Fruit fly (Drosophila melanogaster) whole organism, embryonic: Measurements from ENCODE around the gene piwi.

Source experiments
- Adf1 ChIP-seq: fragments of 200-800 bp; sonication (Bioruptor generic); IDR thresholded peaks from 2 replicates; pipeline ENCODE4 v1.3.6; 2022; ENCODE audit warnings: missing biosample characterization, missing genetic modification characterization
- Awh ChIP-seq: fragments of 200-800 bp; sonication (Bioruptor generic); IDR thresholded peaks from 2 replicates; pipeline ENCODE4, ENCODE4 v1.3.6; 2022; ENCODE audit warnings: missing biosample characterization, missing genetic modification characterization
- CG10431 ChIP-seq: fragments of 200-800 bp; sonication (Bioruptor generic); optimal IDR thresholded peaks from 3 replicates; lab custom pipeline; 2018; ENCODE audit warnings: missing biosample characterization, mild to moderate bottlenecking, missing genetic modification characterization
- CG12071 ChIP-seq: fragments of 200-800 bp; sonication (Bioruptor generic); optimal IDR thresholded peaks from 3 replicates; lab custom pipeline; 2018; ENCODE audit warnings: missing biosample characterization, mild to moderate bottlenecking, missing genetic modification characterization
- CG12769 ChIP-seq: fragments of 200-800 bp; sonication (Bioruptor generic); optimal IDR thresholded peaks from 2 replicates; lab custom pipeline; 2019; ENCODE audit warnings: missing biosample characterization, mild to moderate bottlenecking, missing genetic modification characterization, moderate library complexity
- CG14014 ChIP-seq: fragments of 200-800 bp; sonication (Bioruptor generic); IDR thresholded peaks from 2 replicates; pipeline ENCODE4 v1.3.6; 2022; ENCODE audit warnings: missing biosample characterization, missing genetic modification characterization
- CG15514 ChIP-seq: fragments of 200-800 bp; sonication (Bioruptor generic); optimal IDR thresholded peaks from 3 replicates; lab custom pipeline; 2017; ENCODE audit warnings: missing biosample characterization, missing genetic modification characterization, mild to moderate bottlenecking, moderate library complexity, missing genetic modification reagents
- CG16779 ChIP-seq: fragments of 200-800 bp; sonication (Bioruptor generic); IDR thresholded peaks from 2 replicates; pipeline ENCODE4 v1.3.6; 2022; ENCODE audit warnings: missing biosample characterization, missing genetic modification characterization
- CG17186 ChIP-seq: fragments of 200-800 bp; sonication (Bioruptor generic); optimal IDR thresholded peaks from 3 replicates; lab custom pipeline; 2017; ENCODE audit warnings: missing biosample characterization, missing genetic modification reagents, missing genetic modification characterization
- CG1792 ChIP-seq: fragments of 200-800 bp; sonication (Bioruptor generic); optimal IDR thresholded peaks from 2 replicates; lab custom pipeline; 2016; ENCODE audit warnings: missing biosample characterization, missing genetic modification characterization
- CG2199 ChIP-seq: fragments of 200-800 bp; sonication (Bioruptor generic); IDR thresholded peaks from 3 replicates; pipeline ENCODE4 v1.3.6; 2022; ENCODE audit warnings: missing biosample characterization, missing genetic modification characterization
- CG30020 ChIP-seq: fragments of 200-800 bp; optimal IDR thresholded peaks from 2 replicates; lab custom pipeline; 2019; ENCODE audit warnings: missing biosample characterization, mild to moderate bottlenecking, missing genetic modification characterization, moderate library complexity
- CG3407 ChIP-seq: fragments of 200-800 bp; sonication (Bioruptor generic); optimal IDR thresholded peaks from 2 replicates; lab custom pipeline; 2018; ENCODE audit warnings: missing biosample characterization, mild to moderate bottlenecking, missing genetic modification characterization
- CG34376 ChIP-seq: fragments of 200-800 bp; sonication (Bioruptor generic); optimal IDR thresholded peaks from 2 replicates; lab custom pipeline; 2018; ENCODE audit warnings: missing biosample characterization, mild to moderate bottlenecking, missing genetic modification characterization
- CG7987 ChIP-seq: fragments of 200-800 bp; sonication (Bioruptor generic); optimal IDR thresholded peaks from 2 replicates; lab custom pipeline; 2018; ENCODE audit warnings: missing biosample characterization, mild to moderate bottlenecking, missing genetic modification characterization, moderate library complexity
- CG9727 ChIP-seq: fragments of 200-800 bp; sonication (Bioruptor generic); optimal IDR thresholded peaks from 3 replicates; lab custom pipeline; 2017; ENCODE audit warnings: missing biosample characterization, mild to moderate bottlenecking, missing genetic modification characterization
- D19B ChIP-seq: fragments of 200-800 bp; sonication (Bioruptor generic); optimal IDR thresholded peaks from 2 replicates; lab custom pipeline; 2017; ENCODE audit warnings: missing biosample characterization, mild to moderate bottlenecking, missing genetic modification characterization
- Eip74EF ChIP-seq, 2 experiments: fragments of 200-800 bp in 1 of 2; fragments of >200 bp in 1 of 2; sonication (Bioruptor generic) in 1 of 2; optimal IDR thresholded peaks; 2 replicates each; lab custom pipeline; 2017 to 2019; ENCODE audit warnings: missing biosample characterization in 2 of 2, missing genetic modification characterization in 2 of 2, mild to moderate bottlenecking in 1 of 2, moderate library complexity in 1 of 2
- HHEX ChIP-seq: fragments of 200-800 bp; sonication (Bioruptor generic); optimal IDR thresholded peaks from 3 replicates; lab custom pipeline; 2017; ENCODE audit warnings: missing biosample characterization, mild to moderate bottlenecking, missing genetic modification characterization, missing genetic modification reagents
- HLH4C ChIP-seq: fragments of 200-800 bp; sonication (Bioruptor generic); IDR thresholded peaks from 3 replicates; pipeline ENCODE4 v1.3.6; 2022; ENCODE audit warnings: missing biosample characterization, missing genetic modification characterization; ENCODE audit not compliant: partially characterized antibody
- Hr78 ChIP-seq, 2 experiments: fragments of 200-800 bp in 1 of 2; fragments of >200 bp in 1 of 2; sonication (Bioruptor generic) in 1 of 2; optimal IDR thresholded peaks; 2 replicates each; lab custom pipeline; 2017 to 2019; ENCODE audit warnings: missing biosample characterization in 2 of 2, missing genetic modification characterization in 2 of 2, mild to moderate bottlenecking in 1 of 2, moderate library complexity in 1 of 2
- Mes4 ChIP-seq: fragments of 200-800 bp; sonication (Bioruptor generic); optimal IDR thresholded peaks from 2 replicates; lab custom pipeline; 2016; ENCODE audit warnings: missing biosample characterization, missing genetic modification characterization
- NC2α ChIP-seq: fragments of 200-800 bp; sonication (Bioruptor generic); optimal IDR thresholded peaks from 2 replicates; lab custom pipeline; 2016; ENCODE audit warnings: missing biosample characterization, missing genetic modification characterization
- Oaz ChIP-seq: fragments of 200-800 bp; sonication (Bioruptor generic); IDR thresholded peaks from 2 replicates; pipeline ENCODE4 v1.3.6; 2022; ENCODE audit warnings: missing biosample characterization, missing genetic modification characterization
- Opbp ChIP-seq: fragments of 200-800 bp; sonication (Bioruptor generic); IDR thresholded peaks from 3 replicates; pipeline ENCODE4 v1.3.6; 2022; ENCODE audit warnings: missing biosample characterization, missing genetic modification characterization; ENCODE audit not compliant: partially characterized antibody
- Pdp1 ChIP-seq, 2 experiments: fragments of 200-800 bp; sonication (Bioruptor generic); optimal IDR thresholded peaks; 3 replicates each; lab custom pipeline; 2016; ENCODE audit warnings: missing biosample characterization in 2 of 2, missing genetic modification characterization in 2 of 2, mild to moderate bottlenecking in 1 of 2, moderate library complexity in 1 of 2
- Ptx1 ChIP-seq: fragments of 200-800 bp; sonication (Bioruptor generic); IDR thresholded peaks from 2 replicates; pipeline ENCODE4 v1.3.6; 2022; ENCODE audit warnings: missing biosample characterization, missing genetic modification characterization
- Sin3A ChIP-seq: fragments of >200 bp; optimal IDR thresholded peaks from 2 replicates; lab custom pipeline; 2018
- Sox102F ChIP-seq: fragments of 200-800 bp; sonication (Bioruptor generic); optimal IDR thresholded peaks from 2 replicates; lab custom pipeline; 2018; ENCODE audit warnings: missing biosample characterization, mild to moderate bottlenecking, missing genetic modification characterization, moderate library complexity
- ara ChIP-seq: fragments of 200-800 bp; sonication (Bioruptor generic); IDR thresholded peaks from 2 replicates; pipeline ENCODE4 v1.3.6; 2022; ENCODE audit warnings: missing biosample characterization, missing genetic modification characterization
- bcd ChIP-seq: fragments of 200-800 bp; sonication (Bioruptor generic); optimal IDR thresholded peaks from 2 replicates; lab custom pipeline; 2017; ENCODE audit warnings: missing biosample characterization, mild to moderate bottlenecking, missing genetic modification characterization
- br ChIP-seq: fragments of >200 bp; optimal IDR thresholded peaks from 2 replicates; lab custom pipeline; 2017
- btn ChIP-seq: fragments of 200-800 bp; sonication (Bioruptor generic); optimal IDR thresholded peaks from 2 replicates; lab custom pipeline; 2016; ENCODE audit warnings: missing biosample characterization, missing genetic modification characterization
- corto ChIP-seq: fragments of 200-800 bp; sonication (Bioruptor generic); optimal IDR thresholded peaks from 2 replicates; lab custom pipeline; 2016; ENCODE audit warnings: missing biosample characterization, mild to moderate bottlenecking, missing genetic modification characterization, moderate library complexity
- dmrt11E ChIP-seq: fragments of 200-800 bp; sonication (Bioruptor generic); optimal IDR thresholded peaks from 3 replicates; lab custom pipeline; 2018; ENCODE audit warnings: missing biosample characterization, mild to moderate bottlenecking, missing genetic modification characterization, moderate library complexity
- fd96Cb ChIP-seq: fragments of 200-800 bp; sonication (Bioruptor generic); optimal IDR thresholded peaks from 2 replicates; lab custom pipeline; 2018; ENCODE audit warnings: missing biosample characterization, mild to moderate bottlenecking, missing genetic modification characterization, moderate library complexity
- fu2 ChIP-seq: fragments of 200-800 bp; sonication (Bioruptor generic); optimal IDR thresholded peaks from 2 replicates; lab custom pipeline; 2016; ENCODE audit warnings: missing biosample characterization, missing genetic modification characterization
- gcm2 ChIP-seq: fragments of 200-800 bp; sonication (Bioruptor generic); optimal IDR thresholded peaks from 2 replicates; lab custom pipeline; 2016; ENCODE audit warnings: missing biosample characterization, missing genetic modification characterization
- gsb-n ChIP-seq: fragments of 200-800 bp; sonication (Bioruptor generic); optimal IDR thresholded peaks from 3 replicates; lab custom pipeline; 2018; ENCODE audit warnings: missing biosample characterization, mild to moderate bottlenecking, missing genetic modification characterization
- kah ChIP-seq: fragments of 200-800 bp; sonication (Bioruptor generic); optimal IDR thresholded peaks from 2 replicates; lab custom pipeline; 2018; ENCODE audit warnings: missing biosample characterization, mild to moderate bottlenecking, missing genetic modification characterization
- nerfin-2 ChIP-seq: fragments of 200-800 bp; sonication (Bioruptor generic); IDR thresholded peaks from 2 replicates; pipeline ENCODE4 v1.3.6; 2022; ENCODE audit warnings: missing biosample characterization, missing genetic modification characterization; ENCODE audit not compliant: partially characterized antibody
- org-1 ChIP-seq: fragments of 200-800 bp; sonication (Bioruptor generic); optimal IDR thresholded peaks from 2 replicates; lab custom pipeline; 2017; ENCODE audit warnings: missing biosample characterization, missing genetic modification characterization
- pb ChIP-seq: fragments of 200-800 bp; sonication (Bioruptor generic); optimal IDR thresholded peaks from 3 replicates; lab custom pipeline; 2016; ENCODE audit warnings: missing biosample characterization, missing genetic modification characterization
- repo ChIP-seq: fragments of 200-800 bp; sonication (Bioruptor generic); optimal IDR thresholded peaks from 2 replicates; lab custom pipeline; 2016; ENCODE audit warnings: missing biosample characterization, missing genetic modification characterization
- unpg ChIP-seq: fragments of 200-800 bp; sonication (Bioruptor generic); optimal IDR thresholded peaks from 3 replicates; lab custom pipeline; 2018; ENCODE audit warnings: missing biosample characterization, mild to moderate bottlenecking, missing genetic modification characterization, moderate library complexity

The piwi gene

dm6 chr2L:11003925-11004673 is 16.9 kb upstream of the piwi start, which contains the start of gene RpL9 (continued):
- TF ChIP-seq gcm2 (GFP tag; lab: Kevin White, UChicago): peak; percentile 1
- TF ChIP-seq corto (GFP tag; lab: Kevin White, UChicago): no peak
- TF ChIP-seq br: no peak
- no peak for TF ChIP-seq Hr78 (GFP tag; optimal IDR thresholded peaks at IDR 0.05; lab: Kevin White, UChicago)
- peak; percentile 79 for TF ChIP-seq unpg (GFP tag; lab: Kevin White, UChicago)
- peak; percentile 45 for TF ChIP-seq CG1792 (GFP tag; lab: Kevin White, UChicago)
- 0 out of 3 replicates have a peak, but pooled peaks have one; percentile 54 for TF ChIP-seq CG2199 (GFP tag; lab: Robert Waterston, UW)
- peak; percentile 82 for TF ChIP-seq CG10431 (GFP tag; lab: Kevin White, UChicago)
- peak; percentile 79 for TF ChIP-seq Awh (GFP tag; lab: Robert Waterston, UW)
- peak; percentile 90 for TF ChIP-seq CG7987 (GFP tag; lab: Kevin White, UChicago)
- TF ChIP-seq D19B (GFP tag; lab: Kevin White, UChicago): peak; percentile 42
- peak; percentile 72; the same call in 1 of the 2 replicates for TF ChIP-seq CG14014 (GFP tag; lab: Robert Waterston, UW)
- no peak for TF ChIP-seq CG12071 (GFP tag; lab: Kevin White, UChicago)
- TF ChIP-seq repo: peak; percentile 17
- TF ChIP-seq HHEX (GFP tag; lab: Kevin White, UChicago): peak; percentile 86
- no peak for TF ChIP-seq gsb-n (tag; lab: Kevin White, UChicago)
- peak; percentile 25 for TF ChIP-seq NC2α (GFP tag; lab: Kevin White, UChicago)
- TF ChIP-seq CG12769 (tag; lab: Kevin White, UChicago): peak; percentile 63
- no peak for TF ChIP-seq nerfin-2 (GFP tag; lab: Robert Waterston, UW)
- peak; percentile 49 for TF ChIP-seq dmrt11E
- TF ChIP-seq fd96Cb (tag; lab: Kevin White, UChicago): no peak
- TF ChIP-seq CG16779: peak; percentile 75
- TF ChIP-seq pb (GFP tag; lab: Kevin White, UChicago): peak; percentile 48
- peak; percentile 68 for TF ChIP-seq org-1 (GFP tag; lab: Kevin White, UChicago)
- TF ChIP-seq, all 482 proteins: peak for 245

- TF ChIP-seq btn (no peak), Oaz (GFP tag; lab: Robert Waterston, UW) (no peak), CG9727 (GFP tag; lab: Kevin White, UChicago) (no peak), CG34376 (GFP tag; lab: Kevin White, UChicago) (no peak), CG30020 (tag; lab: Kevin White, UChicago) (peak; percentile 59), ara (no peak), fu2 (GFP tag; lab: Kevin White, UChicago) (no peak)
Measured at dm6 chr2L:11001376-11002122, 14.3 kb upstream of the piwi start, which contains the start of the genes aub and lectin-33A. Gene aub (minus strand): TSS chr2L:11001476. Gene lectin-33A (plus strand): TSS chr2L:11002072.

dm6 chr2L:10989162-10989561 is 1.9 kb upstream of the piwi start, which contains the start of gene TTLL4A:
Gene TTLL4A (plus strand): TSS chr2L:10989401.
- TF ChIP-seq Eip74EF (GFP tag; optimal IDR thresholded peaks at IDR 0.05; lab: Kevin White, UChicago): no peak
- no peak for TF ChIP-seq CG3407 (GFP tag; lab: Kevin White, UChicago)
- TF ChIP-seq CG15514: peak; percentile 93
- TF ChIP-seq kah (GFP tag; lab: Kevin White, UChicago): peak; percentile 48
- TF ChIP-seq Sin3A (lab: Kevin White, UChicago): peak; percentile 39
- no peak for TF ChIP-seq Ptx1
- peak; percentile 99 for TF ChIP-seq Opbp
- peak; percentile 94 for TF ChIP-seq CG17186
- peak; percentile 18; the same call in 1 of the 2 replicates for TF ChIP-seq Adf1
- no peak for TF ChIP-seq Mes4 (GFP tag; lab: Kevin White, UChicago)
- TF ChIP-seq Pdp1 (GFP tag; optimal IDR thresholded peaks at IDR 0.05; lab: Kevin White, UChicago): peak in 1 of 2 experiments; percentile 9
- peak; percentile 95 for TF ChIP-seq HLH4C
- TF ChIP-seq CG2199 (GFP tag; lab: Robert Waterston, UW): no peak
- TF ChIP-seq Sox102F (GFP tag; lab: Kevin White, UChicago): no peak
- TF ChIP-seq bcd (GFP tag; lab: Kevin White, UChicago): no peak
